Worm (Caenorhabditis elegans) whole organism, early embryonic: ENCODE measurements around the gene R05H5.3.

Experiments used
- B0310.2 ChIP-seq: sonication (generic microtip); optimal IDR thresholded peaks from 2 replicates; lab custom pipeline; 2016; ENCODE audit warnings: mild to moderate bottlenecking, missing genetic modification characterization, missing compliant biosample characterization
- F13C5.2 ChIP-seq: sonication (generic microtip); optimal IDR thresholded peaks from 2 replicates; lab custom pipeline; 2017; ENCODE audit warnings: mild to moderate bottlenecking, missing genetic modification characterization, inconsistent platforms, missing compliant biosample characterization
- aly-1 ChIP-seq: sonication (generic microtip); optimal IDR thresholded peaks from 2 replicates; lab custom pipeline; 2016; ENCODE audit warnings: missing genetic modification characterization, missing compliant biosample characterization
- ama-1 ChIP-seq: fragments of 150-350 bp; optimal IDR thresholded peaks from 2 replicates; lab custom pipeline; 2014
- ceh-13 ChIP-seq: fragments of 200-800 bp; sonication (Bioruptor generic); optimal IDR thresholded peaks from 2 replicates; lab custom pipeline; 2018; ENCODE audit warnings: mild to moderate bottlenecking, missing genetic modification characterization, missing compliant biosample characterization
- ceh-36 ChIP-seq: sonication (generic microtip); optimal IDR thresholded peaks from 2 replicates; lab custom pipeline; 2016; ENCODE audit warnings: missing genetic modification characterization, inconsistent platforms, missing compliant biosample characterization
- ets-7 ChIP-seq: sonication (generic microtip); optimal IDR thresholded peaks from 2 replicates; lab custom pipeline; 2016; ENCODE audit warnings: missing genotype, missing genetic modification characterization, missing compliant biosample characterization
- flt-1 ChIP-seq: fragments of 200-800 bp; sonication (Bioruptor generic); IDR thresholded peaks from 2 replicates; pipeline ENCODE4 v1.3.6; 2022; ENCODE audit warnings: missing genetic modification characterization, missing compliant biosample characterization
- hmbx-1 ChIP-seq: sonication (generic microtip); optimal IDR thresholded peaks from 2 replicates; lab custom pipeline; 2016; ENCODE audit warnings: mild to moderate bottlenecking, missing genetic modification characterization, missing compliant biosample characterization
- hmg-4 ChIP-seq: fragments of 200-800 bp; sonication (Bioruptor generic); optimal IDR thresholded peaks from 2 replicates; lab custom pipeline; 2018; ENCODE audit warnings: mild to moderate bottlenecking, missing genetic modification characterization, missing compliant biosample characterization
- hnd-1 ChIP-seq: sonication (generic microtip); optimal IDR thresholded peaks from 2 replicates; lab custom pipeline; 2016; ENCODE audit warnings: missing genetic modification characterization, missing compliant biosample characterization
- pes-1 ChIP-seq: fragments of 200-800 bp; sonication (Bioruptor generic); IDR thresholded peaks from 2 replicates; pipeline ENCODE4 v1.3.6; 2022; ENCODE audit warnings: missing genetic modification reagents, missing genetic modification characterization, missing compliant biosample characterization
- scrt-1 ChIP-seq: fragments of 200-800 bp; sonication (Bioruptor generic); IDR thresholded peaks from 2 replicates; pipeline ENCODE4 v1.3.6; 2022; ENCODE audit warnings: missing genetic modification characterization, missing compliant biosample characterization
- sea-1 ChIP-seq: fragments of 200-800 bp; sonication (Bioruptor generic); conservative IDR thresholded peaks from 2 replicates; pipeline ENCODE4 v1.3.6; 2022; ENCODE audit warnings: missing genetic modification characterization, missing compliant biosample characterization
- tbx-11 ChIP-seq: fragments of 200-800 bp; sonication (Bioruptor generic); IDR thresholded peaks from 2 replicates; pipeline ENCODE4 v1.3.6; 2022; ENCODE audit warnings: missing genetic modification characterization, missing compliant biosample characterization
- tbx-37 ChIP-seq: fragments of 200-800 bp; sonication (Bioruptor generic); conservative IDR thresholded peaks from 2 replicates; pipeline ENCODE4 v1.3.6; 2022; ENCODE audit warnings: missing genetic modification reagents, missing genetic modification characterization, missing compliant biosample characterization
- tra-4 ChIP-seq: sonication (generic microtip); optimal IDR thresholded peaks from 2 replicates; lab custom pipeline; 2017; ENCODE audit warnings: missing genetic modification characterization, missing compliant biosample characterization

The R05H5.3 gene

ce11 chrII:10218171-10218570, 20.7 kb downstream of the R05H5.3 start, which contains the start of gene ref-1:
Gene ref-1 (plus strand): TSS chrII:10218471.
- TF ChIP-seq aly-1 (tag; lab: Kevin White, UChicago) (no peak), tbx-37 (no peak), sea-1 (GFP tag; lab: Robert Waterston, UW) (no peak), scrt-1 (no peak), ets-7 (tag; lab: Kevin White, UChicago) (no peak), flt-1 (GFP tag; lab: Robert Waterston, UW) (no peak), pes-1 (GFP tag; lab: Robert Waterston, UW) (no peak), F13C5.2 (no peak), ceh-36 (tag; lab: Kevin White, UChicago) (no peak), tbx-11 (GFP tag; lab: Robert Waterston, UW) (no peak), hmg-4 (GFP tag; lab: Kevin White, UChicago) (no peak), B0310.2 (tag; lab: Kevin White, UChicago) (no peak), hmbx-1 (tag; lab: Kevin White, UChicago) (no peak), tra-4 (no peak), ama-1 (no peak)

- TF ChIP-seq tra-4, result no peak
- no peak for TF ChIP-seq ama-1
- no peak for TF ChIP-seq F13C5.2
- TF ChIP-seq ets-7 (tag; lab: Kevin White, UChicago), result no peak
- TF ChIP-seq tbx-37, result no peak
- no peak for TF ChIP-seq scrt-1
- TF ChIP-seq hmbx-1 (tag; lab: Kevin White, UChicago), result no peak
- TF ChIP-seq pes-1 (GFP tag; lab: Robert Waterston, UW), result no peak
- no peak for TF ChIP-seq sea-1 (GFP tag; lab: Robert Waterston, UW)
- TF ChIP-seq aly-1 (tag; lab: Kevin White, UChicago), result no peak
- TF ChIP-seq hnd-1 (tag; lab: Kevin White, UChicago), result no peak
- TF ChIP-seq ceh-36 (tag; lab: Kevin White, UChicago), result no peak
Observed at ce11 chrII:10220631-10221030, 23.2 kb downstream of the R05H5.3 start.

ce11 chrII:10221627-10222026, 24.2 kb downstream of the R05H5.3 start:
- TF ChIP-seq tbx-37 (no peak), sea-1 (GFP tag; lab: Robert Waterston, UW) (no peak), ets-7 (tag; lab: Kevin White, UChicago) (no peak), ama-1 (no peak), ceh-36 (tag; lab: Kevin White, UChicago) (no peak), hmg-4 (GFP tag; lab: Kevin White, UChicago) (no peak), tbx-11 (GFP tag; lab: Robert Waterston, UW) (no peak), B0310.2 (tag; lab: Kevin White, UChicago) (no peak), pes-1 (GFP tag; lab: Robert Waterston, UW) (no peak), tra-4 (no peak), F13C5.2 (no peak), aly-1 (tag; lab: Kevin White, UChicago) (no peak), ceh-13 (GFP tag; lab: Kevin White, UChicago) (no peak), flt-1 (GFP tag; lab: Robert Waterston, UW) (no peak), hmbx-1 (tag; lab: Kevin White, UChicago) (no peak)

ce11 chrII:10222577-10222976, 25.2 kb downstream of the R05H5.3 start, which contains the start of gene plc-3:
Gene plc-3 (plus strand): TSS chrII:10222877.
- TF ChIP-seq tbx-37, result no peak
- no peak for TF ChIP-seq aly-1 (tag; lab: Kevin White, UChicago)
- TF ChIP-seq sea-1 (GFP tag; lab: Robert Waterston, UW), result no peak
- TF ChIP-seq ets-7 (tag; lab: Kevin White, UChicago), result no peak
- no peak for TF ChIP-seq ama-1

- TF ChIP-seq hmbx-1 (tag; lab: Kevin White, UChicago) (no peak), flt-1 (GFP tag; lab: Robert Waterston, UW) (no peak), ama-1 (no peak), sea-1 (GFP tag; lab: Robert Waterston, UW) (no peak), ets-7 (tag; lab: Kevin White, UChicago) (no peak), pes-1 (GFP tag; lab: Robert Waterston, UW) (no peak), ceh-13 (GFP tag; lab: Kevin White, UChicago) (no peak), tbx-37 (no peak), tbx-11 (GFP tag; lab: Robert Waterston, UW) (no peak), F13C5.2 (no peak), hnd-1 (tag; lab: Kevin White, UChicago) (no peak)
Observed at ce11 chrII:10227030-10227429, 29.6 kb downstream of the R05H5.3 start, which contains the start of gene srh-135. Gene srh-135 (minus strand): TSS chrII:10227130.

- TF ChIP-seq tbx-11 (GFP tag; lab: Robert Waterston, UW) (no peak), hmbx-1 (tag; lab: Kevin White, UChicago) (no peak), hnd-1 (tag; lab: Kevin White, UChicago) (no peak), aly-1 (tag; lab: Kevin White, UChicago) (no peak), ceh-36 (tag; lab: Kevin White, UChicago) (no peak), tbx-37 (no peak), B0310.2 (tag; lab: Kevin White, UChicago) (no peak)
Observed at ce11 chrII:10230972-10231371, 33.5 kb downstream of the R05H5.3 start, which contains the start of gene T01E8.8. Gene T01E8.8 (plus strand): TSS chrII:10231272.

ce11 chrII:10231874-10232273, 34.4 kb downstream of the R05H5.3 start:
- TF ChIP-seq sea-1 (GFP tag; lab: Robert Waterston, UW) (no peak), hnd-1 (tag; lab: Kevin White, UChicago) (no peak), pes-1 (GFP tag; lab: Robert Waterston, UW) (no peak), aly-1 (tag; lab: Kevin White, UChicago) (no peak), tbx-37 (no peak), ama-1 (no peak), ceh-13 (GFP tag; lab: Kevin White, UChicago) (no peak), hmbx-1 (tag; lab: Kevin White, UChicago) (no peak), F13C5.2 (no peak)

ce11 chrII:10234398-10234797, 37.0 kb downstream of the R05H5.3 start, which contains the start of gene ubxn-5:
Gene ubxn-5 (minus strand): TSS chrII:10234498.
- TF ChIP-seq hmg-4 (GFP tag; lab: Kevin White, UChicago) (no peak), hmbx-1 (tag; lab: Kevin White, UChicago) (no peak), sea-1 (GFP tag; lab: Robert Waterston, UW) (no peak)
